Fruit fly (Drosophila melanogaster): Measurements from ENCODE around the gene Atac1.

Atac1 gene

DNA sequence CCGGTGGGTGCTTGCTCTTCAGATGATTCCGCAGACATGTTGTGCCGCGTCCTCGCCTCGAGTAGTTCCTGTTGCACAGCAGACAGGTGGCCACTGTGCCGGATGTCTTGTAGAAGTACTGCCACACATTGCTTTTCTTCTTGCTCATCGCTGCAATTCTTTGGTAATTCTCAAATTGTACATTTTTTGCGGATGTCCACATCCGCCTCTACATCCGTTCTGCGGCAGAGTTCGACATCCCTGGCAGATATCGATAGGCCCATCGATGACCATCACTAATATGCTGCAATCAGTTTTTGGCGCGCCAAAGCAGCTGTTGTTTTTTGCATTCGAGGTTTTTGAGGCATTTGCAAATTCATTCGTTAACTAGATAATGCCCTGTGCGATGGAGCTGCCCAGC lies 3.4 kb downstream of the Atac1 start, which contains the start of the genes CG13775 and CG3430 (continued):
- TF ChIP-seq bbx (GFP tag; IDR thresholded peaks at IDR 0.05; ENCODE audit: partially characterized antibody) (peak; percentile 54; the same call in 1 of the 2 replicates), sna (GFP tag; IDR thresholded peaks at IDR 0.05; ENCODE audit: partially characterized antibody) (peak; percentile 53; the same call in 1 of the 2 replicates), CG30403 (GFP tag; optimal IDR thresholded peaks at IDR 0.05) (peak; percentile 26), CG31224 (GFP tag; IDR thresholded peaks at IDR 0.05) (no peak), CG15514 (GFP tag; optimal IDR thresholded peaks at IDR 0.05) (peak; percentile 73), Atf3 (GFP tag; optimal IDR thresholded peaks at IDR 0.05) (no peak), Gug (GFP tag; IDR thresholded peaks at IDR 0.05) (peak; percentile 16; the same call in 1 of the 4 replicates), CG13775 (GFP tag; optimal IDR thresholded peaks at IDR 0.05) (peak; percentile 100), MESR4 (GFP tag; optimal IDR thresholded peaks at IDR 0.05) (peak; percentile 49), HmgD (GFP tag; optimal IDR thresholded peaks at IDR 0.05) (peak; percentile 39), br (optimal IDR thresholded peaks at IDR 0.05) (no peak), CG34376 (GFP tag; optimal IDR thresholded peaks at IDR 0.05) (peak; percentile 40), CG5180 (GFP tag; optimal IDR thresholded peaks at IDR 0.05) (no peak), exex (tag; optimal IDR thresholded peaks at IDR 0.05) (no peak), bigmax (GFP tag; optimal IDR thresholded peaks at IDR 0.05) (peak; percentile 49), en (GFP tag; optimal IDR thresholded peaks at IDR 0.05) (no peak), CG14014 (GFP tag; IDR thresholded peaks at IDR 0.05) (peak; percentile 33; the same call in 1 of the 2 replicates), dm (GFP tag; optimal IDR thresholded peaks at IDR 0.05) (peak; percentile 40), CG9817 (tag; optimal IDR thresholded peaks at IDR 0.05) (peak; percentile 41), Hr51 (GFP tag; optimal IDR thresholded peaks at IDR 0.05) (peak in 1 of 2 experiments; percentile 1), mirr (GFP tag; optimal IDR thresholded peaks at IDR 0.05) (peak; percentile 28), ci (GFP tag; IDR thresholded peaks at IDR 0.05) (peak; percentile 52; the same call in 2 of the 3 replicates), CG13624 (GFP tag; optimal IDR thresholded peaks at IDR 0.05) (peak; percentile 57), NfI (GFP tag; optimal IDR thresholded peaks at IDR 0.05) (peak; percentile 55), Sin3A (optimal IDR thresholded peaks at IDR 0.05) (peak; percentile 43), CG6791 (GFP tag; IDR thresholded peaks at IDR 0.05; ENCODE audit: partially characterized antibody) (peak; percentile 56; the same call in 2 of the 3 replicates), kay (GFP tag; optimal IDR thresholded peaks at IDR 0.05) (no peak), ash1 (GFP tag; optimal IDR thresholded peaks at IDR 0.05) (no peak), lola (GFP tag; optimal IDR thresholded peaks at IDR 0.05) (no peak), CG8924 (tag; optimal IDR thresholded peaks at IDR 0.05) (no peak), CG2116 (GFP tag; optimal IDR thresholded peaks at IDR 0.05) (peak; percentile 54), Dip3 (GFP tag; optimal IDR thresholded peaks at IDR 0.05) (no peak), CG15269 (tag; optimal IDR thresholded peaks at IDR 0.05) (no peak), Dref (GFP tag; IDR thresholded peaks at IDR 0.05) (peak; percentile 81), CG18262 (tag; optimal IDR thresholded peaks at IDR 0.05) (no peak), al (GFP tag; IDR thresholded peaks at IDR 0.05) (no peak), zfh2 (GFP tag; optimal IDR thresholded peaks at IDR 0.05) (peak; percentile 36), prd (optimal IDR thresholded peaks at IDR 0.05) (no peak), prd (GFP tag; IDR thresholded peaks at IDR 0.05) (no peak), CG18619 (GFP tag; optimal IDR thresholded peaks at IDR 0.05) (no peak), HmgZ (tag; optimal IDR thresholded peaks at IDR 0.05) (peak; percentile 72), sc (optimal IDR thresholded peaks at IDR 0.05) (no peak), sc (GFP tag; optimal IDR thresholded peaks at IDR 0.05) (no peak), her (GFP tag; optimal IDR thresholded peaks at IDR 0.05) (peak; percentile 52), CG11456 (GFP tag; IDR thresholded peaks at IDR 0.05) (peak; percentile 58; the same call in 2 of the 3 replicates), CG14965 (GFP tag; optimal IDR thresholded peaks at IDR 0.05; ENCODE audit: borderline replicate concordance) (no peak), maf-S (GFP tag; optimal IDR thresholded peaks at IDR 0.05) (no peak), caup (GFP tag; optimal IDR thresholded peaks at IDR 0.05; ENCODE audit: severe bottlenecking) (peak; percentile 20), bsh (GFP tag; optimal IDR thresholded peaks at IDR 0.05) (no peak), CG7839 (tag; optimal IDR thresholded peaks at IDR 0.05) (no peak), CG10462 (GFP tag; optimal IDR thresholded peaks at IDR 0.05) (no peak)
